Worm (Caenorhabditis elegans) whole organism, L2 larva: ENCODE data around the gene his-3.

Source experiments
- F13H6.1 ChIP-seq: sonication (generic microtip); optimal IDR thresholded peaks from 2 replicates; lab custom pipeline; 2016; ENCODE audit warnings: missing genetic modification characterization, missing compliant biosample characterization
- R02D3.7 ChIP-seq: fragments of 150-350 bp; optimal IDR thresholded peaks from 2 replicates; lab custom pipeline; 2014; ENCODE audit warnings: missing biosample characterization, missing genetic modification characterization
- Y55F3AM.14 ChIP-seq: fragments of 200-800 bp; sonication (Bioruptor generic); optimal IDR thresholded peaks from 2 replicates; lab custom pipeline; 2018; ENCODE audit warnings: mild to moderate bottlenecking, missing genetic modification characterization, missing compliant biosample characterization
- ZK546.5 ChIP-seq: sonication (generic microtip); optimal IDR thresholded peaks from 2 replicates; lab custom pipeline; 2017; ENCODE audit warnings: missing biosample characterization, missing genetic modification characterization
- alr-1 ChIP-seq: fragments of 150-350 bp; optimal IDR thresholded peaks from 2 replicates; lab custom pipeline; 2014; ENCODE audit warnings: missing biosample characterization, missing genetic modification characterization
- aly-2 ChIP-seq: fragments of 150-350 bp; optimal IDR thresholded peaks from 2 replicates; lab custom pipeline; 2014; ENCODE audit warnings: missing biosample characterization, missing genetic modification characterization
- ama-1 ChIP-seq: fragments of 150-350 bp; optimal IDR thresholded peaks from 2 replicates; lab custom pipeline; 2018; ENCODE audit warnings: inconsistent platforms
- ceh-16 ChIP-seq: fragments of 150-350 bp; optimal IDR thresholded peaks from 2 replicates; lab custom pipeline; 2014; ENCODE audit warnings: missing biosample characterization, missing genetic modification characterization
- dmd-4 ChIP-seq: sonication (generic microtip); optimal IDR thresholded peaks from 2 replicates; lab custom pipeline; 2017; ENCODE audit warnings: missing biosample characterization, missing genetic modification characterization
- egl-27 ChIP-seq: sonication (generic microtip); optimal IDR thresholded peaks from 3 replicates; lab custom pipeline; 2017; ENCODE audit warnings: missing biosample characterization, missing genetic modification reagents, missing genetic modification characterization
- elt-1 ChIP-seq: fragments of 150-350 bp; optimal IDR thresholded peaks from 2 replicates; lab custom pipeline; 2014; ENCODE audit warnings: missing biosample characterization, missing genetic modification characterization
- fos-1 ChIP-seq: fragments of 150-350 bp; optimal IDR thresholded peaks from 2 replicates; lab custom pipeline; 2014; ENCODE audit warnings: missing biosample characterization, missing genetic modification characterization
- lin-11 ChIP-seq: fragments of 150-350 bp; sonication (generic microtip); optimal IDR thresholded peaks from 2 replicates; lab custom pipeline; 2014; ENCODE audit warnings: missing biosample characterization, missing genetic modification characterization, inconsistent platforms, mixed read lengths
- lin-13 ChIP-seq: fragments of 150-350 bp; optimal IDR thresholded peaks from 2 replicates; lab custom pipeline; 2014; ENCODE audit warnings: missing biosample characterization, missing genetic modification reagents, missing genetic modification characterization
- lin-39 ChIP-seq: fragments of 150-350 bp; optimal IDR thresholded peaks from 2 replicates; lab custom pipeline; 2014; ENCODE audit warnings: missing biosample characterization, missing genetic modification reagents, missing genetic modification characterization
- lsy-2 ChIP-seq, 2 experiments: fragments of 150-350 bp in 1 of 2; sonication (generic microtip) in 1 of 2; optimal IDR thresholded peaks; 2 replicates each; lab custom pipeline; 2014 to 2017; ENCODE audit warnings: missing biosample characterization in 2 of 2, missing genetic modification characterization in 2 of 2
- mab-5 ChIP-seq: fragments of 150-350 bp; optimal IDR thresholded peaks from 2 replicates; lab custom pipeline; 2014; ENCODE audit warnings: missing biosample characterization, missing genetic modification characterization
- mbf-1 ChIP-seq: sonication (generic microtip); optimal IDR thresholded peaks from 2 replicates; lab custom pipeline; 2017; ENCODE audit warnings: missing biosample characterization, missing genetic modification characterization
- nhr-10 ChIP-seq: sonication (generic microtip); optimal IDR thresholded peaks from 2 replicates; lab custom pipeline; 2017; ENCODE audit warnings: missing biosample characterization, missing genetic modification characterization
- nhr-11 ChIP-seq: fragments of 150-350 bp; optimal IDR thresholded peaks from 2 replicates; lab custom pipeline; 2014; ENCODE audit warnings: missing biosample characterization, missing genetic modification characterization
- nhr-129 ChIP-seq: fragments of 150-350 bp; optimal IDR thresholded peaks from 2 replicates; lab custom pipeline; 2014; ENCODE audit warnings: missing biosample characterization, missing genetic modification characterization
- nhr-21 ChIP-seq: fragments of 150-350 bp; optimal IDR thresholded peaks from 2 replicates; lab custom pipeline; 2014; ENCODE audit warnings: missing biosample characterization, missing genetic modification characterization
- nhr-237 ChIP-seq: fragments of 150-350 bp; optimal IDR thresholded peaks from 2 replicates; lab custom pipeline; 2014; ENCODE audit warnings: missing biosample characterization, missing genetic modification characterization
- nhr-25 ChIP-seq: fragments of 150-350 bp; sonication (generic microtip); optimal IDR thresholded peaks from 3 replicates; lab custom pipeline; 2014; ENCODE audit warnings: missing biosample characterization, missing genetic modification characterization
- nhr-6 ChIP-seq: fragments of 150-350 bp; optimal IDR thresholded peaks from 2 replicates; lab custom pipeline; 2014; ENCODE audit warnings: missing biosample characterization, missing genetic modification characterization
- nhr-77 ChIP-seq: fragments of 150-350 bp; optimal IDR thresholded peaks from 2 replicates; lab custom pipeline; 2014; ENCODE audit warnings: missing biosample characterization, missing genetic modification characterization
- skn-1 ChIP-seq: sonication (generic microtip); optimal IDR thresholded peaks from 2 replicates; lab custom pipeline; 2017; ENCODE audit warnings: missing biosample characterization, missing genetic modification characterization
- sma-9 ChIP-seq, 2 experiments: fragments of 150-350 bp in 1 of 2; sonication (generic microtip) in 1 of 2; optimal IDR thresholded peaks; 2 replicates each; lab custom pipeline; 2014 to 2016; ENCODE audit warnings: missing genetic modification characterization in 2 of 2, mild to moderate bottlenecking in 1 of 2, missing biosample characterization in 1 of 2, missing compliant biosample characterization in 1 of 2, missing genetic modification reagents in 1 of 2, moderate library complexity in 1 of 2
- snpc-4 ChIP-seq: fragments of 150-350 bp; optimal IDR thresholded peaks from 2 replicates; lab custom pipeline; 2014; ENCODE audit warnings: missing biosample characterization, missing genetic modification characterization
- unc-39 ChIP-seq: fragments of 150-350 bp; optimal IDR thresholded peaks from 2 replicates; lab custom pipeline; 2014; ENCODE audit warnings: missing biosample characterization, missing genetic modification characterization
- unc-62 ChIP-seq: fragments of 150-350 bp; optimal IDR thresholded peaks from 2 replicates; lab custom pipeline; 2014; ENCODE audit warnings: missing biosample characterization, missing genetic modification reagents, missing genetic modification characterization
- ztf-4 ChIP-seq: fragments of 150-350 bp; optimal IDR thresholded peaks from 2 replicates; lab custom pipeline; 2014; ENCODE audit warnings: missing biosample characterization, missing genetic modification characterization

The his-3 gene

DNA sequence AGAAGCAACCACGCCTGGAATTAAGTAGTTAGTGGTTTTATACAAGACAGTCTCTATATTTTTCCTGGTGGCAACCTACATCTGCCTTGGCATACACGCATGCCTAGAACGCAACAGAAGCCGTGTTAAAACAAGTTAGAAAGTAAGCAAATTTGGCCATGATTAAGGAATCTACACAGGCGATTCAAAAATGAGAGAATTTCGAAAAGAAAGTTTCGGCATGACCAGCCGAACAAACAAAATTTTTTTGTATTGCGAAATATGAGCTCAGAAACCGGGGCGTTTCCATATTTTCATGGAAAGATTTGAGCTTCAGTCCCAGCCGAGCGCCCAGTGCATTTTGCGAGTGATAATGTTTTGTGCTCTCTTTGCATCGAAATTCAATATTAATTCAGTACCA lies 19.5 kb downstream of the his-3 start, which contains the start of gene F14H3.15:
TSS of gene F14H3.15 (minus strand) at position 101 of the 400 bp plus-strand sequence.
- TF ChIP-seq ama-1 (lab: Kevin White, UChicago): no peak
- no peak for TF ChIP-seq nhr-6
- TF ChIP-seq ceh-16: no peak

DNA sequence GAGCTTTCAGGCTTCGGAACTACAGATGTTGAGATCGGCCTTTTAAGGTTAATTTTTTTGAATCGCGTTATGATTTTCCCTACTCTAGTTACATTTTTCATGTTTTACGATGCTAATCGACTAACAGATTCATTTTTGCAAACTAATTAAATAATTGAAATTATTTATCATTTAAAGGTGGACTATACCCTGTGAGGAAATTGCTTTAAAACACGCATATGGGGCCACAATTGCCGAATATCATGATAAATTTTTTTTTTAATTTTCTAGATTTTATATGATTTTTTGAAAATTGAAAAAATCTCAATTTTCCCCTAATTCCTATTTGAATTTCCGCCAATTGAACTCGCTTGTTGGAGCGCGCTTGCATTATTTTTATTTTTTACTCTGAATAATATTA lies 21.4 kb downstream of the his-3 start, which contains the start of gene fbxa-100:
TSS of gene fbxa-100 (minus strand) at position 101 of the 400 bp plus-strand sequence.
- TF ChIP-seq R02D3.7 (no peak), snpc-4 (no peak), nhr-237 (tag; lab: Kevin White, UChicago) (no peak), skn-1 (tag; lab: Kevin White, UChicago) (no peak), lin-13 (GFP tag; lab: Kevin White, UChicago) (no peak)

DNA sequence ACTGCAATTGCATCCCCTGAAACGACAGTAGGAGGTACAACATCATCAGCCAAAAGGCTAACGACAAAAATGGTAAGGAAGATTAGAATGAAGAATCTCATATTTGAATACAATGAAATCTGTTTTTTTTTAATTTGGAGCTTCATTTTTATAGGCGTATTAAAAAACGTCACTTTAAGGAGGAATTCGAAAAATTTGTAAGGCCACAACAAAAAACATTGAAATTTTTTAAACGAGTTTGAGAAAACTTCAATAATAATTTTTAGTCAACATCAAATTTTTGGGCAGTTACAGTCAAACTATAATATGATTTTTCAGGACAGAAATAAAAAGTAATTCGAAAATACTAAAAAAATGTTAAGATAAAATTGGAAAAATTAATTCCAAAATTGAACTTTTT lies 22.2 kb downstream of the his-3 start, which contains the start of gene F14H3.14:
TSS of gene F14H3.14 (minus strand) at position 101 of the 400 bp plus-strand sequence.
- TF ChIP-seq nhr-77 (tag; lab: Kevin White, UChicago) (no peak), nhr-11 (tag; lab: Kevin White, UChicago) (no peak), nhr-21 (tag; lab: Kevin White, UChicago) (no peak), egl-27 (no peak), fos-1 (tag; lab: Kevin White, UChicago) (no peak), nhr-10 (tag; lab: Kevin White, UChicago) (no peak), lsy-2 (tag; optimal IDR thresholded peaks at IDR 0.05; lab: Kevin White, UChicago) (no peak), snpc-4 (no peak), skn-1 (tag; lab: Kevin White, UChicago) (no peak), F13H6.1 (tag; lab: Kevin White, UChicago) (no peak), ZK546.5 (tag; lab: Kevin White, UChicago) (no peak), dmd-4 (tag; lab: Kevin White, UChicago) (no peak), R02D3.7 (no peak), unc-39 (tag; lab: Kevin White, UChicago) (no peak), alr-1 (tag; lab: Kevin White, UChicago) (no peak), sma-9 (GFP tag; optimal IDR thresholded peaks at IDR 0.05; lab: Kevin White, UChicago) (no peak), sma-9 (tag; optimal IDR thresholded peaks at IDR 0.05; lab: Kevin White, UChicago) (no peak)

- no peak for TF ChIP-seq alr-1 (tag; lab: Kevin White, UChicago)
- TF ChIP-seq elt-1 (tag; lab: Kevin White, UChicago): no peak
- TF ChIP-seq nhr-77 (tag; lab: Kevin White, UChicago): no peak
- no peak for TF ChIP-seq nhr-25 (tag; lab: Kevin White, UChicago)
- no peak for TF ChIP-seq skn-1 (tag; lab: Kevin White, UChicago)
- TF ChIP-seq ztf-4: no peak
- no peak for TF ChIP-seq nhr-129 (tag; lab: Kevin White, UChicago)
- no peak for TF ChIP-seq lin-39 (tag; lab: Kevin White, UChicago)
These were observed 28.3 kb downstream of the his-3 start, which contains the start of gene cyp-35D1 for ce11 chrV:16068938-16069337. cyp-35D1 (plus strand) TSS chrV:16069238.

DNA sequence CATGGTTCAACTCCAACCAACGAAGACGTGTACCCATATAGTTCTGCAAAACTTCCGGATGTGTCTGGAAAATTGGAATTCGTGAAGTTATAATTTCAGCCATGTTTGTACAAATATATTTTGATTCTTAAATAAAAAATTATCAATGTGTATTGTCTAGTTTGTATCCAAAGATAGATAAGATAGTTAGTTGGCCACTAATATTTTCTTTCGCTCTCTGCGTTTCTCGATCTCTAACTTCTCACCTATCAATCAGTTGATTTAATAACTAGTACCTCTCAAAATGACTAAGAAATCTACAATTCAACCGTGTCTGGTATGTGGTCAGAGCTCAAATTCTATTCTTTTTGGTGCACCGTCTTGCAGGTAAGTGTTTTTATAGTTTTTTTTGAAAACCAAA lies 30.6 kb downstream of the his-3 start, which contains the start of gene nhr-176:
TSS of gene nhr-176 (plus strand) at position 159 of the 400 bp plus-strand sequence.
- TF ChIP-seq mab-5 (tag; lab: Kevin White, UChicago) (no peak), fos-1 (tag; lab: Kevin White, UChicago) (peak; percentile 9)
- TF ChIP-seq, all 48 proteins: peak for 1

ce11 chrV:16073856-16074255 lies 33.2 kb downstream of the his-3 start, which contains the start of gene srj-10:
srj-10 (minus strand) TSS chrV:16073956.
- TF ChIP-seq unc-62 (GFP tag; lab: Kevin White, UChicago) (no peak), lin-11 (tag; lab: Kevin White, UChicago) (no peak)

ce11 chrV:16075250-16075709 lies 34.7 kb downstream of the his-3 start, which contains the start of the genes F14H3.12 and srj-29:
F14H3.12 (minus strand) TSS chrV:16075323.
srj-29 (plus strand) TSS chrV:16075659.
- peak; percentile 30 for TF ChIP-seq fos-1 (tag; lab: Kevin White, UChicago)
- TF ChIP-seq mbf-1 (tag; lab: Kevin White, UChicago): no peak
- TF ChIP-seq Y55F3AM.14: no peak
- TF ChIP-seq aly-2 (tag; lab: Kevin White, UChicago): no peak
